Fruit fly (Drosophila melanogaster) ovary, adult (tissue): Measurements from ENCODE around the gene p53.

Experiments used
- CG17801 ChIP-seq: fragments of 200-800 bp; optimal IDR thresholded peaks from 2 replicates; lab custom pipeline; 2019; ENCODE audit warnings: missing biosample characterization, mild to moderate bottlenecking, missing genetic modification characterization, moderate library complexity; ENCODE audit not compliant: partially characterized antibody

Gene p53

dm6 chr3R:23013482-23013881 lies 40.4 kb downstream of the p53 start:
- TF ChIP-seq CG17801 (GFP tag; lab: Kevin White, UChicago) = no peak

dm6 chr3R:23012017-23012416 lies 41.9 kb downstream of the p53 start, which contains the start of gene CG6688:
TSS of gene CG6688 (plus strand) at chr3R:23012412.
- no peak for TF ChIP-seq CG17801 (GFP tag; lab: Kevin White, UChicago)

- TF ChIP-seq CG17801 (GFP tag; lab: Kevin White, UChicago) = no peak
Observed at dm6 chr3R:23010406-23010805, 43.5 kb downstream of the p53 start, which contains the start of gene CG34375. TSS of gene CG34375 (minus strand) at chr3R:23010562.

dm6 chr3R:23009480-23010115 lies 44.3 kb downstream of the p53 start:
- no peak for TF ChIP-seq CG17801 (GFP tag; lab: Kevin White, UChicago)

- no peak for TF ChIP-seq CG17801 (GFP tag; lab: Kevin White, UChicago)
Observed at dm6 chr3R:23004161-23004560, 49.7 kb downstream of the p53 start.
